Worm (Caenorhabditis elegans) whole organism, L4/young adult: Measurements from ENCODE around the gene F14D2.19.

Experiments used
- W03F9.2 ChIP-seq: fragments of 150-350 bp; optimal IDR thresholded peaks from 2 replicates; lab custom pipeline; 2014; ENCODE audit warnings: missing biosample characterization, missing genetic modification characterization
- dao-5 ChIP-seq: sonication (generic microtip); optimal IDR thresholded peaks from 2 replicates; lab custom pipeline; 2016; ENCODE audit warnings: missing genotype, missing genetic modification characterization, moderate library complexity, missing compliant biosample characterization
- him-1 ChIP-seq: sonication (generic microtip); optimal IDR thresholded peaks from 2 replicates; lab custom pipeline; 2016; ENCODE audit warnings: missing genotype, missing genetic modification reagents, missing genetic modification characterization, missing compliant biosample characterization

DNA sequence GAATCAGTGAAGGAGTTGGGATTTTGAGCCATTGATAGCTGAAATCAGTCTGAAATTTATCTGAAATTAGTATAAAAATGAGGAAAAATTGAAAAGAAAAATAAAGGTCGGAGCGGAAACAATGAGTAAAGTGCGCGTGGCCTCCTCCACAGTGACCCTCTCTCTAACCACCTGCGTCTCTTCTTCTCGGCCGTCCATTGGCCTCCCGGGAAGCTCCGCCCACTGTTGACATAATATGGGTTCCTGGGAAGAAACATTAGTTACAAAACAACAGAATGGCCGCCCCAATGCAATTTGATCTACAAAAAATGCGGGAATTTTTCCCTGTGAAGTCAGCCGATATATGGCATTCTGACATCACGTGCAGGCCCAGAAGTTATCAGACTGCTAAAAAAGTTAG lies 33.1 kb upstream of the F14D2.19 start, which contains the start of gene Y49F6C.8:
- no peak for TF ChIP-seq him-1 (tag; lab: Kevin White, UChicago)
- TF ChIP-seq dao-5 (tag; lab: Kevin White, UChicago), result no peak
- TF ChIP-seq W03F9.2 (tag; lab: Kevin White, UChicago), result no peak
